Fruit fly (Drosophila melanogaster) whole organism, embryonic: ENCODE data around the gene Rpp20.
A peak's percentile ranks its signal among the peaks of the same experiment; 100 is the strongest.

Experiments
- Antp ChIP-seq: fragments of 200-800 bp; sonication (Bioruptor generic); optimal IDR thresholded peaks from 3 replicates; lab custom pipeline; 2016; ENCODE audit warnings: missing biosample characterization, missing genetic modification characterization
- Atf6 ChIP-seq: fragments of 200-800 bp; sonication (Bioruptor generic); IDR thresholded peaks from 2 replicates; pipeline ENCODE4 v1.3.6; 2022; ENCODE audit warnings: missing biosample characterization, missing genetic modification characterization
- B-H2 ChIP-seq: fragments of 200-800 bp; sonication (Bioruptor generic); optimal IDR thresholded peaks from 2 replicates; lab custom pipeline; 2018; ENCODE audit warnings: missing biosample characterization, mild to moderate bottlenecking, missing genetic modification characterization
- BEAF-32 ChIP-seq: fragments of 200-800 bp; sonication (Bioruptor generic); optimal IDR thresholded peaks from 3 replicates; lab custom pipeline; 2017; ENCODE audit warnings: missing biosample characterization, missing genetic modification characterization, mild to moderate bottlenecking, moderate library complexity, missing genetic modification reagents
- C15 ChIP-seq: fragments of 200-800 bp; sonication (Bioruptor generic); IDR thresholded peaks from 3 replicates; pipeline ENCODE4 v1.3.6; 2022; ENCODE audit warnings: missing biosample characterization, missing genetic modification characterization
- CG10147 ChIP-seq: fragments of 200-800 bp; sonication (Bioruptor generic); optimal IDR thresholded peaks from 2 replicates; lab custom pipeline; 2019; ENCODE audit warnings: missing biosample characterization, mild to moderate bottlenecking, missing genetic modification characterization, moderate library complexity
- CG10543 ChIP-seq: fragments of 200-800 bp; sonication (Bioruptor generic); optimal IDR thresholded peaks from 3 replicates; lab custom pipeline; 2017; ENCODE audit warnings: missing biosample characterization, mild to moderate bottlenecking, missing genetic modification characterization, moderate library complexity
- CG10959 ChIP-seq: fragments of 200-800 bp; sonication (Bioruptor generic); IDR thresholded peaks from 2 replicates; pipeline ENCODE4 v1.3.6; 2022; ENCODE audit warnings: missing biosample characterization, missing genetic modification characterization
- CG11696 ChIP-seq: fragments of 200-800 bp; sonication (Bioruptor generic); IDR thresholded peaks from 2 replicates; pipeline ENCODE4 v1.3.6; 2022; ENCODE audit warnings: missing biosample characterization, missing genetic modification characterization
- CG12071 ChIP-seq: fragments of 200-800 bp; sonication (Bioruptor generic); optimal IDR thresholded peaks from 3 replicates; lab custom pipeline; 2018; ENCODE audit warnings: missing biosample characterization, mild to moderate bottlenecking, missing genetic modification characterization
- CG12219 ChIP-seq: fragments of 200-800 bp; sonication (Bioruptor generic); optimal IDR thresholded peaks from 3 replicates; lab custom pipeline; 2018; ENCODE audit warnings: missing biosample characterization, mild to moderate bottlenecking, missing genetic modification characterization
- CG13894 ChIP-seq: fragments of 200-800 bp; sonication (Bioruptor generic); optimal IDR thresholded peaks from 3 replicates; lab custom pipeline; 2018; ENCODE audit warnings: missing biosample characterization, mild to moderate bottlenecking, missing genetic modification characterization, moderate library complexity
- CG16813 ChIP-seq: fragments of 200-800 bp; sonication (Bioruptor generic); IDR thresholded peaks from 3 replicates; pipeline ENCODE4 v1.3.6; 2022; ENCODE audit warnings: missing biosample characterization, missing genetic modification characterization; ENCODE audit not compliant: partially characterized antibody
- CG17385 ChIP-seq: fragments of 200-800 bp; sonication (Bioruptor generic); optimal IDR thresholded peaks from 3 replicates; lab custom pipeline; 2018; ENCODE audit warnings: missing biosample characterization, mild to moderate bottlenecking, missing genetic modification characterization
- CG2129 ChIP-seq: fragments of 200-800 bp; sonication (Bioruptor generic); IDR thresholded peaks from 2 replicates; pipeline ENCODE4 v1.3.6; 2022; ENCODE audit warnings: missing biosample characterization, missing genetic modification characterization; ENCODE audit not compliant: partially characterized antibody
- CG30431 ChIP-seq: fragments of 200-800 bp; sonication (Bioruptor generic); optimal IDR thresholded peaks from 2 replicates; lab custom pipeline; 2017; ENCODE audit warnings: missing biosample characterization, missing genetic modification characterization
- CG3065 ChIP-seq: fragments of 200-800 bp; sonication (Bioruptor generic); optimal IDR thresholded peaks from 2 replicates; lab custom pipeline; 2016; ENCODE audit warnings: missing biosample characterization, missing genetic modification characterization
- CG31441 ChIP-seq: fragments of 200-800 bp; sonication (Bioruptor generic); IDR thresholded peaks from 2 replicates; pipeline ENCODE4 v1.3.6; 2022; ENCODE audit warnings: missing biosample characterization, missing genetic modification characterization
- CG3407 ChIP-seq: fragments of 200-800 bp; sonication (Bioruptor generic); optimal IDR thresholded peaks from 2 replicates; lab custom pipeline; 2018; ENCODE audit warnings: missing biosample characterization, mild to moderate bottlenecking, missing genetic modification characterization
- CG3838 ChIP-seq: fragments of 200-800 bp; sonication (Bioruptor generic); optimal IDR thresholded peaks from 3 replicates; lab custom pipeline; 2016; ENCODE audit warnings: missing biosample characterization, missing genetic modification characterization
- CG4617 ChIP-seq: fragments of 200-800 bp; sonication (Bioruptor generic); optimal IDR thresholded peaks from 3 replicates; lab custom pipeline; 2016; ENCODE audit warnings: missing biosample characterization, missing genetic modification characterization, borderline replicate concordance
- CG7839 ChIP-seq: fragments of 200-800 bp; sonication (Bioruptor generic); optimal IDR thresholded peaks from 3 replicates; lab custom pipeline; 2018; ENCODE audit warnings: missing biosample characterization, mild to moderate bottlenecking, missing genetic modification characterization, moderate library complexity
- CG7928 ChIP-seq: fragments of 200-800 bp; sonication (Bioruptor generic); optimal IDR thresholded peaks from 2 replicates; lab custom pipeline; 2017; ENCODE audit warnings: missing biosample characterization, mild to moderate bottlenecking, missing genetic modification characterization
- Dip2 ChIP-seq: fragments of 200-800 bp; sonication (Bioruptor generic); IDR thresholded peaks from 2 replicates; pipeline ENCODE4 v1.3.6; 2022; ENCODE audit warnings: missing biosample characterization, missing genetic modification characterization
- Dip3 ChIP-seq: fragments of 200-800 bp; sonication (Bioruptor generic); optimal IDR thresholded peaks from 3 replicates; lab custom pipeline; 2016; ENCODE audit warnings: missing biosample characterization, missing genetic modification characterization
- ERR ChIP-seq: fragments of 200-800 bp; sonication (Bioruptor generic); optimal IDR thresholded peaks from 2 replicates; lab custom pipeline; 2016; ENCODE audit warnings: missing biosample characterization, missing genetic modification characterization
- Eip74EF ChIP-seq, 2 experiments: fragments of 200-800 bp in 1 of 2; fragments of >200 bp in 1 of 2; sonication (Bioruptor generic) in 1 of 2; optimal IDR thresholded peaks; 2 replicates each; lab custom pipeline; 2017 to 2019; ENCODE audit warnings: missing biosample characterization in 2 of 2, missing genetic modification characterization in 2 of 2, mild to moderate bottlenecking in 1 of 2, moderate library complexity in 1 of 2
- Lim3 ChIP-seq: fragments of 200-800 bp; sonication (Bioruptor generic); IDR thresholded peaks from 2 replicates; pipeline ENCODE4 v1.3.6; 2022; ENCODE audit warnings: missing biosample characterization, missing genetic modification characterization
- Med ChIP-seq: fragments of 200-800 bp; sonication (Bioruptor generic); peaks from one replicate; lab custom pipeline; 2016; ENCODE audit warnings: missing biosample characterization, missing genetic modification characterization, mild to moderate bottlenecking, inconsistent platforms, moderate library complexity
- NC2α ChIP-seq: fragments of 200-800 bp; sonication (Bioruptor generic); optimal IDR thresholded peaks from 2 replicates; lab custom pipeline; 2016; ENCODE audit warnings: missing biosample characterization, missing genetic modification characterization
- Opbp ChIP-seq: fragments of 200-800 bp; sonication (Bioruptor generic); IDR thresholded peaks from 3 replicates; pipeline ENCODE4 v1.3.6; 2022; ENCODE audit warnings: missing biosample characterization, missing genetic modification characterization; ENCODE audit not compliant: partially characterized antibody
- Sox100B ChIP-seq: fragments of 200-800 bp; sonication (Bioruptor generic); optimal IDR thresholded peaks from 3 replicates; lab custom pipeline; 2018; ENCODE audit warnings: missing biosample characterization, mild to moderate bottlenecking, missing genetic modification characterization
- Stat92E ChIP-seq, 3 experiments: fragments of >200 bp in 2 of 3; fragments of 200-800 bp in 1 of 3; sonication (Bioruptor generic) in 1 of 3; optimal IDR thresholded peaks; 2 replicates each; lab custom pipeline; 2017 to 2019; ENCODE audit warnings: missing biosample characterization in 3 of 3, missing genetic modification characterization in 3 of 3, mild to moderate bottlenecking in 1 of 3, moderate library complexity in 1 of 3
- ac ChIP-seq: fragments of 200-800 bp; sonication (Bioruptor generic); optimal IDR thresholded peaks from 3 replicates; lab custom pipeline; 2017; ENCODE audit warnings: missing biosample characterization, mild to moderate bottlenecking, missing genetic modification characterization
- ci ChIP-seq: fragments of 200-800 bp; sonication (Bioruptor generic); IDR thresholded peaks from 3 replicates; pipeline ENCODE4 v1.3.6; 2022; ENCODE audit warnings: missing biosample characterization, missing genetic modification characterization
- gro ChIP-seq: fragments of 200-800 bp; sonication (Bioruptor generic); optimal IDR thresholded peaks from 2 replicates; lab custom pipeline; 2016; ENCODE audit warnings: missing biosample characterization, missing genetic modification characterization
- hkb ChIP-seq, 2 experiments: fragments of 200-800 bp in 1 of 2; fragments of >200 bp in 1 of 2; sonication (Bioruptor generic) in 1 of 2; IDR thresholded peaks in 1 of 2; optimal IDR thresholded peaks in 1 of 2; 2 replicates each; pipeline versions ENCODE4 v1.3.6 to Lab custom; 2017 to 2022; ENCODE audit warnings: missing biosample characterization in 1 of 2, missing genetic modification characterization in 1 of 2
- nerfin-2 ChIP-seq: fragments of 200-800 bp; sonication (Bioruptor generic); IDR thresholded peaks from 2 replicates; pipeline ENCODE4 v1.3.6; 2022; ENCODE audit warnings: missing biosample characterization, missing genetic modification characterization; ENCODE audit not compliant: partially characterized antibody
- p53 ChIP-seq: fragments of 200-800 bp; sonication (Bioruptor generic); optimal IDR thresholded peaks from 2 replicates; lab custom pipeline; 2016; ENCODE audit warnings: missing biosample characterization, missing genetic modification characterization
- pan ChIP-seq, 4 experiments: fragments of >200 bp in 3 of 4; fragments of 200-800 bp in 1 of 4; sonication (Bioruptor generic) in 1 of 4; optimal IDR thresholded peaks in 3 of 4; IDR thresholded peaks in 1 of 4; 2 replicates each; pipeline versions ENCODE4 v1.3.6 to Lab custom; 2017 to 2022; ENCODE audit warnings: missing biosample characterization in 2 of 4, missing genetic modification characterization in 2 of 4, mixed read lengths in 1 of 4
- pb ChIP-seq: fragments of 200-800 bp; sonication (Bioruptor generic); optimal IDR thresholded peaks from 3 replicates; lab custom pipeline; 2016; ENCODE audit warnings: missing biosample characterization, missing genetic modification characterization
- pho ChIP-seq: fragments of 200-800 bp; sonication (Bioruptor generic); optimal IDR thresholded peaks from 2 replicates; lab custom pipeline; 2016; ENCODE audit warnings: missing biosample characterization, missing genetic modification characterization
- pnt ChIP-seq: fragments of 200-800 bp; sonication (Bioruptor generic); optimal IDR thresholded peaks from 3 replicates; lab custom pipeline; 2016; ENCODE audit warnings: missing biosample characterization, missing genetic modification characterization
- repo ChIP-seq: fragments of 200-800 bp; sonication (Bioruptor generic); optimal IDR thresholded peaks from 2 replicates; lab custom pipeline; 2016; ENCODE audit warnings: missing biosample characterization, missing genetic modification characterization
- row ChIP-seq: fragments of 200-800 bp; sonication (Bioruptor generic); IDR thresholded peaks from 3 replicates; pipeline ENCODE4 v1.3.6; 2022; ENCODE audit warnings: missing biosample characterization, missing genetic modification characterization
- sima ChIP-seq: fragments of 200-800 bp; sonication (Bioruptor generic); optimal IDR thresholded peaks from 2 replicates; lab custom pipeline; 2016; ENCODE audit warnings: missing biosample characterization, missing genetic modification characterization
- sisA ChIP-seq: fragments of 200-800 bp; sonication (Bioruptor generic); IDR thresholded peaks from 2 replicates; pipeline ENCODE4 v1.3.6; 2022; ENCODE audit warnings: missing biosample characterization, missing genetic modification characterization
- ttk ChIP-seq: fragments of 200-800 bp; sonication (Bioruptor generic); IDR thresholded peaks from 2 replicates; pipeline ENCODE4 v2.1.2; 2022; ENCODE audit warnings: missing biosample characterization, missing genetic modification characterization
- usp ChIP-seq: fragments of >200 bp; optimal IDR thresholded peaks from 2 replicates; lab custom pipeline; 2017; ENCODE audit warnings: missing biosample characterization, missing genetic modification characterization

Rpp20 gene

dm6 chrX:19750626-19751149 lies 6.5 kb downstream of the Rpp20 start, which contains the start of gene Abcd3 (continued):
- TF ChIP-seq CG12219 (peak; percentile 11), repo (no peak), CG3065 (GFP tag; lab: Kevin White, UChicago) (no peak), B-H2 (GFP tag; lab: Kevin White, UChicago) (peak; percentile 47), C15 (GFP tag; lab: Robert Waterston, UW) (no peak), Antp (GFP tag; lab: Kevin White, UChicago) (peak; percentile 27), CG4617 (GFP tag; lab: Kevin White, UChicago) (peak; percentile 36), CG11696 (GFP tag; lab: Robert Waterston, UW) (no peak), ERR (GFP tag; lab: Kevin White, UChicago) (peak; percentile 28), Med (GFP tag; lab: Kevin White, UChicago) (peak; percentile 92), NC2α (GFP tag; lab: Kevin White, UChicago) (no peak), CG13894 (tag; lab: Kevin White, UChicago) (peak; percentile 57), pan (optimal IDR thresholded peaks at IDR 0.05; lab: Kevin White, UChicago) (no peak), pan (GFP tag; optimal IDR thresholded peaks at IDR 0.05 in 1 of 2, IDR thresholded peaks at IDR 0.05 in 1 of 2) (no peak), Eip74EF (GFP tag; optimal IDR thresholded peaks at IDR 0.05; lab: Kevin White, UChicago) (peak in 1 of 2 experiments; percentile 59), Stat92E (GFP tag; optimal IDR thresholded peaks at IDR 0.05; lab: Kevin White, UChicago) (peak in 1 of 3 experiments; percentile 87), ttk (no peak), Sox100B (GFP tag; lab: Kevin White, UChicago) (no peak), hkb (optimal IDR thresholded peaks at IDR 0.05; lab: Kevin White, UChicago) (no peak), hkb (GFP tag; IDR thresholded peaks at IDR 0.05; lab: Robert Waterston, UW) (peak; percentile 48), sima (GFP tag; lab: Kevin White, UChicago) (no peak), CG16813 (peak; percentile 60; the same call in 2 of the 3 replicates), pb (GFP tag; lab: Kevin White, UChicago) (peak; percentile 4), CG10543 (GFP tag; lab: Kevin White, UChicago) (peak; percentile 72), nerfin-2 (GFP tag; lab: Robert Waterston, UW) (peak; percentile 71), Lim3 (GFP tag; lab: Robert Waterston, UW) (no peak), Dip3 (no peak), Dip2 (GFP tag; lab: Robert Waterston, UW) (no peak), CG12071 (peak; percentile 52), CG31441 (GFP tag; lab: Robert Waterston, UW) (0 out of 2 replicates have a peak, but pooled peaks have one; percentile 24), gro (GFP tag; lab: Kevin White, UChicago) (peak; percentile 49), pnt (no peak), usp (GFP tag; lab: Kevin White, UChicago) (no peak), CG3407 (GFP tag; lab: Kevin White, UChicago) (no peak), CG10147 (GFP tag; lab: Kevin White, UChicago) (peak; percentile 36), pho (GFP tag; lab: Kevin White, UChicago) (no peak), sisA (GFP tag; lab: Robert Waterston, UW) (no peak), CG10959 (GFP tag; lab: Robert Waterston, UW) (no peak), ac (GFP tag; lab: Kevin White, UChicago) (peak; percentile 66), row (GFP tag; lab: Robert Waterston, UW) (peak; percentile 73; the same call in 2 of the 3 replicates), CG30431 (GFP tag; lab: Kevin White, UChicago) (no peak), CG2129 (no peak), BEAF-32 (GFP tag; lab: Kevin White, UChicago) (peak; percentile 58), CG7839 (peak; percentile 25), p53 (GFP tag; lab: Kevin White, UChicago) (peak; percentile 50), CG7928 (GFP tag; lab: Kevin White, UChicago) (peak; percentile 23), Opbp (GFP tag; lab: Robert Waterston, UW) (peak; percentile 78), Atf6 (GFP tag; lab: Robert Waterston, UW) (0 out of 2 replicates have a peak, but pooled peaks have one; percentile 15), CG17385 (GFP tag; lab: Kevin White, UChicago) (peak; percentile 100), ci (GFP tag; lab: Robert Waterston, UW) (peak; percentile 68; the same call in 1 of the 3 replicates), CG3838 (GFP tag; lab: Kevin White, UChicago) (no peak)
